Fruit fly (Drosophila melanogaster): ENCODE results near the gene CG31913.
A peak's percentile ranks its signal among the peaks of the same experiment; 100 is the strongest.

Gene CG31913

DNA sequence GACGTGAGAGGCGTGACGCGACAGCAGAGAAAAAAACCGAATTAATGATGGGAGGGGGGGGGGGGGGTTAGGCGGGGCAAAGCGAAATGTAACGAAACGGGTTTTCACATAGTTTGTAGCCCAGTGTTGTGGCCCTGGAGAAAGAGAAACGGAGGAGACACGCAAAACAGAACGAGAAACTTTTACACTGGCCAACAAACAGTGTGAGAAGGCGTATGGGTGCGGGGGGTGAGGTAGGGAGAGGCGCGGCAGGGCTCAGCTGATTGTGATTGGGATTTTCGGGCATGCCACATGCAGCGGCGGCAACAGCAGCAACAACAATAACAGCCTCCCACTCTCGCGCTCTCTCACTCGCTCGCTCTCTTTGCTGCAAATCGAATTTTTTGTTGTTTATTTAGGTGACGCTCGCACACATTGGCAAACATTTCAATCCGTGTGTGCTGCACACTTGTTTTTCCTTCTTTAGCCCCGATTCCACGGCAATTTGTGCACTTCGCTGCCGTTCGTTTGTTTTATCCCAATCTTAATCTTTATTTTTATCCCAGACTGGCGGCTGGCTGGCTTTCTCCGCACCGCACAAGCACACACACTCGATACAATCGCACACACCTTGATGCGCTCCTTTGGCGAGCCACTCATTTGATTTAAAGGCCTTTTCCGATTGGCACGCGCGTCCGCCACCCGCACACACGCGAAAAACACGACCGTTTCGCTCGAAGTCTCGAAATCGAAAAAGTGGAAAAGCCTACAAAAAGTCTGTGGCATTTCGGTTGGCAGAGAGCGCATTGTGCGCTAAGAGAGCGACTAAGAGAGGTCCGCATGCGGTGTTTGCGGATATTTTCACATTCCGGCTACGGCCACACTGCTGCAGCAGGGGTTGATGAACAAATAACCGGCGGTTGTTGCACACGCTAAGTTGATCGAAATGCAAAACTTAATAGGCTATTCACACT is 15.9 kb downstream of the CG31913 start, which contains the start of gene CG9171 (continued):
- TF ChIP-seq CG7357 (GFP tag; IDR thresholded peaks at IDR 0.05) (peak; percentile 98), CG34376 (GFP tag; optimal IDR thresholded peaks at IDR 0.05) (peak; percentile 62), CG10565 (GFP tag; optimal IDR thresholded peaks at IDR 0.05) (no peak), CG14014 (GFP tag; IDR thresholded peaks at IDR 0.05) (peak; percentile 40; the same call in 1 of the 2 replicates), CG17186 (GFP tag; optimal IDR thresholded peaks at IDR 0.05) (peak; percentile 71), Poxn (GFP tag; IDR thresholded peaks at IDR 0.05) (no peak), pros (GFP tag; optimal IDR thresholded peaks at IDR 0.05) (peak; percentile 44), HmgZ (tag; optimal IDR thresholded peaks at IDR 0.05) (peak; percentile 35), CG6683 (GFP tag; optimal IDR thresholded peaks at IDR 0.05) (no peak), Stat92E (GFP tag; optimal IDR thresholded peaks at IDR 0.05) (peak in 1 of 3 experiments; percentile 4), CG13424 (tag; optimal IDR thresholded peaks at IDR 0.05) (peak; percentile 54), CG13123 (GFP tag; optimal IDR thresholded peaks at IDR 0.05) (peak; percentile 38), CG14050 (GFP tag; IDR thresholded peaks at IDR 0.05) (no peak), stc (GFP tag; IDR thresholded peaks at IDR 0.05) (peak; percentile 34), Oli (tag; optimal IDR thresholded peaks at IDR 0.05) (no peak), Sry-β (GFP tag; optimal IDR thresholded peaks at IDR 0.05) (peak; percentile 5), Fer3 (tag; optimal IDR thresholded peaks at IDR 0.05) (no peak), CG18011 (GFP tag; optimal IDR thresholded peaks at IDR 0.05) (no peak), ato (GFP tag; IDR thresholded peaks at IDR 0.05; ENCODE audit: partially characterized antibody) (no peak), Lim3 (GFP tag; IDR thresholded peaks at IDR 0.05) (no peak), CG13894 (tag; optimal IDR thresholded peaks at IDR 0.05) (peak; percentile 79), dpn (GFP tag; optimal IDR thresholded peaks at IDR 0.05) (peak; percentile 6 to 21), CG33557 (GFP tag; optimal IDR thresholded peaks at IDR 0.05) (no peak), Sin3A (optimal IDR thresholded peaks at IDR 0.05) (peak; percentile 13), YL-1 (GFP tag; optimal IDR thresholded peaks at IDR 0.05) (peak; percentile 56), Optix (GFP tag; IDR thresholded peaks at IDR 0.05) (0 out of 3 replicates have a peak, but pooled peaks have one; percentile 22), CG15601 (tag; optimal IDR thresholded peaks at IDR 0.05) (peak; percentile 24), CG10462 (GFP tag; optimal IDR thresholded peaks at IDR 0.05) (no peak), NC2α (GFP tag; optimal IDR thresholded peaks at IDR 0.05) (no peak), chn (GFP tag; optimal IDR thresholded peaks at IDR 0.05) (no peak), dimm (GFP tag; IDR thresholded peaks at IDR 0.05) (no peak), cas (GFP tag; IDR thresholded peaks at IDR 0.05) (no peak), Blimp-1 (GFP tag; optimal IDR thresholded peaks at IDR 0.05) (no peak), CG12659 (GFP tag; optimal IDR thresholded peaks at IDR 0.05) (peak; percentile 78), Deaf1 (tag; optimal IDR thresholded peaks at IDR 0.05) (peak; percentile 54), CG11093 (GFP tag; IDR thresholded peaks at IDR 0.05) (no peak), tap (tag; optimal IDR thresholded peaks at IDR 0.05) (no peak), wek (GFP tag; optimal IDR thresholded peaks at IDR 0.05) (peak; percentile 13), CG14441 (GFP tag; IDR thresholded peaks at IDR 0.05) (0 out of 2 replicates have a peak, but pooled peaks have one; percentile 9), oc (tag; optimal IDR thresholded peaks at IDR 0.05) (no peak), ssp (GFP tag; IDR thresholded peaks at IDR 0.05) (peak; percentile 99), Hr51 (GFP tag; optimal IDR thresholded peaks at IDR 0.05) (peak; percentile 10 to 18), tgo (GFP tag; IDR thresholded peaks at IDR 0.05) (peak; percentile 14; the same call in 1 of the 3 replicates), CG17802 (tag; optimal IDR thresholded peaks at IDR 0.05) (peak; percentile 90), HLH3B (GFP tag; IDR thresholded peaks at IDR 0.05) (no peak), NfI (GFP tag; optimal IDR thresholded peaks at IDR 0.05) (peak; percentile 0), zf30C (GFP tag; optimal IDR thresholded peaks at IDR 0.05) (peak; percentile 82)

Data from whole organism, embryonic.